Fruit fly (Drosophila melanogaster) whole organism, embryonic: ENCODE data around the gene Piezo.

Experiments used
- Abd-B ChIP-seq: fragments of 200-800 bp; sonication (Bioruptor generic); optimal IDR thresholded peaks from 2 replicates; lab custom pipeline; 2018; ENCODE audit warnings: missing biosample characterization, mild to moderate bottlenecking, missing genetic modification characterization, moderate library complexity
- Ada2b ChIP-seq: fragments of 200-800 bp; sonication (Bioruptor generic); IDR thresholded peaks from 2 replicates; pipeline ENCODE4 v1.3.6; 2022; ENCODE audit warnings: missing biosample characterization, missing genetic modification characterization
- Atf-2 ChIP-seq: fragments of 200-800 bp; sonication (Bioruptor generic); optimal IDR thresholded peaks from 2 replicates; lab custom pipeline; 2016; ENCODE audit warnings: missing biosample characterization, missing genetic modification characterization
- Blimp-1 ChIP-seq: fragments of 200-800 bp; sonication (Bioruptor generic); optimal IDR thresholded peaks from 3 replicates; lab custom pipeline; 2018; ENCODE audit warnings: missing biosample characterization, missing genetic modification characterization, mild to moderate bottlenecking, moderate library complexity, missing genetic modification reagents
- CG12219 ChIP-seq: fragments of 200-800 bp; sonication (Bioruptor generic); optimal IDR thresholded peaks from 3 replicates; lab custom pipeline; 2018; ENCODE audit warnings: missing biosample characterization, mild to moderate bottlenecking, missing genetic modification characterization
- CG12744 ChIP-seq: fragments of 200-800 bp; sonication (Bioruptor generic); optimal IDR thresholded peaks from 2 replicates; lab custom pipeline; 2016; ENCODE audit warnings: missing biosample characterization, missing genetic modification characterization
- CG14441 ChIP-seq: fragments of 200-800 bp; sonication (Bioruptor generic); IDR thresholded peaks from 2 replicates; pipeline ENCODE4 v1.3.6; 2022; ENCODE audit warnings: missing biosample characterization, missing genetic modification characterization
- CG1529 ChIP-seq: fragments of 200-800 bp; sonication (Bioruptor generic); optimal IDR thresholded peaks from 3 replicates; lab custom pipeline; 2018; ENCODE audit warnings: missing biosample characterization, missing genetic modification characterization
- CG1602 ChIP-seq: fragments of 200-800 bp; sonication (Bioruptor generic); optimal IDR thresholded peaks from 3 replicates; lab custom pipeline; 2016; ENCODE audit warnings: missing biosample characterization, missing genetic modification characterization
- CG16779 ChIP-seq: fragments of 200-800 bp; sonication (Bioruptor generic); IDR thresholded peaks from 2 replicates; pipeline ENCODE4 v1.3.6; 2022; ENCODE audit warnings: missing biosample characterization, missing genetic modification characterization
- CG17361 ChIP-seq: fragments of 200-800 bp; sonication (Bioruptor generic); IDR thresholded peaks from 3 replicates; pipeline ENCODE4 v1.3.6; 2022; ENCODE audit warnings: missing biosample characterization, missing genetic modification characterization
- CG17829 ChIP-seq: fragments of 200-800 bp; optimal IDR thresholded peaks from 2 replicates; lab custom pipeline; 2019; ENCODE audit warnings: missing biosample characterization, mild to moderate bottlenecking, missing genetic modification characterization, moderate library complexity
- CG32532 ChIP-seq: fragments of 200-800 bp; sonication (Bioruptor generic); IDR thresholded peaks from 2 replicates; pipeline ENCODE4 v1.3.6; 2022; ENCODE audit warnings: missing biosample characterization, missing genetic modification characterization
- CG32772 ChIP-seq: fragments of 200-800 bp; sonication (Bioruptor generic); IDR thresholded peaks from 2 replicates; pipeline ENCODE4 v1.3.6; 2022; ENCODE audit warnings: missing biosample characterization, missing genetic modification characterization
- CG6254 ChIP-seq: fragments of 200-800 bp; sonication (Bioruptor generic); optimal IDR thresholded peaks from 3 replicates; lab custom pipeline; 2017; ENCODE audit warnings: mild to moderate bottlenecking, missing biosample characterization, missing genetic modification reagents, missing genetic modification characterization
- CG7556 ChIP-seq: fragments of 200-800 bp; sonication (Bioruptor generic); optimal IDR thresholded peaks from 2 replicates; lab custom pipeline; 2017; ENCODE audit warnings: missing biosample characterization, mild to moderate bottlenecking, missing genetic modification characterization
- CG7963 ChIP-seq: fragments of 200-800 bp; sonication (Bioruptor generic); IDR thresholded peaks from 3 replicates; pipeline ENCODE4 v1.3.6; 2022; ENCODE audit warnings: missing biosample characterization, missing genetic modification characterization; ENCODE audit not compliant: partially characterized antibody
- CG8388 ChIP-seq: fragments of 200-800 bp; sonication (Bioruptor generic); optimal IDR thresholded peaks from 2 replicates; lab custom pipeline; 2019; ENCODE audit warnings: missing biosample characterization, mild to moderate bottlenecking, missing genetic modification characterization, moderate library complexity
- CG9609 ChIP-seq: fragments of 200-800 bp; sonication (Bioruptor generic); optimal IDR thresholded peaks from 3 replicates; lab custom pipeline; 2016; ENCODE audit warnings: missing biosample characterization, missing genetic modification characterization
- CG9932 ChIP-seq: fragments of 200-800 bp; sonication (Bioruptor generic); IDR thresholded peaks from 2 replicates; pipeline ENCODE4 v1.3.6; 2022; ENCODE audit warnings: missing biosample characterization, missing genetic modification characterization
- CoRest ChIP-seq: fragments of 200-800 bp; sonication (Bioruptor generic); optimal IDR thresholded peaks from 3 replicates; lab custom pipeline; 2018; ENCODE audit warnings: missing biosample characterization, mild to moderate bottlenecking, missing genetic modification characterization, moderate library complexity
- Drgx ChIP-seq: fragments of 200-800 bp; sonication (Bioruptor generic); IDR thresholded peaks from 2 replicates; pipeline ENCODE4 v1.3.6; 2022; ENCODE audit warnings: missing biosample characterization, missing genetic modification characterization
- E2f1 ChIP-seq: fragments of 200-800 bp; sonication (Bioruptor generic); IDR thresholded peaks from 2 replicates; pipeline ENCODE4 v1.3.6; 2022; ENCODE audit warnings: missing biosample characterization, missing genetic modification characterization
- Gug ChIP-seq: fragments of 200-800 bp; sonication (Bioruptor generic); IDR thresholded peaks from 4 replicates; pipeline ENCODE4 v1.3.6; 2022; ENCODE audit warnings: missing biosample characterization, missing genetic modification characterization
- H15 ChIP-seq: fragments of 200-800 bp; sonication (Bioruptor generic); IDR thresholded peaks from 3 replicates; pipeline ENCODE4 v1.3.6; 2022; ENCODE audit warnings: missing biosample characterization, missing genetic modification characterization
- Mrtf ChIP-seq: fragments of 200-800 bp; sonication (Bioruptor generic); IDR thresholded peaks from 3 replicates; pipeline ENCODE4 v1.3.6; 2022; ENCODE audit warnings: missing biosample characterization, missing genetic modification characterization
- Oli ChIP-seq: fragments of 200-800 bp; sonication (Bioruptor generic); optimal IDR thresholded peaks from 2 replicates; lab custom pipeline; 2018; ENCODE audit warnings: missing biosample characterization, mild to moderate bottlenecking, missing genetic modification characterization, moderate library complexity
- Pdp1 ChIP-seq, 2 experiments: fragments of 200-800 bp; sonication (Bioruptor generic); optimal IDR thresholded peaks; 3 replicates each; lab custom pipeline; 2016; ENCODE audit warnings: missing biosample characterization in 2 of 2, missing genetic modification characterization in 2 of 2, mild to moderate bottlenecking in 1 of 2, moderate library complexity in 1 of 2
- Sox102F ChIP-seq: fragments of 200-800 bp; sonication (Bioruptor generic); optimal IDR thresholded peaks from 2 replicates; lab custom pipeline; 2018; ENCODE audit warnings: missing biosample characterization, mild to moderate bottlenecking, missing genetic modification characterization, moderate library complexity
- Sry-β ChIP-seq: fragments of 200-800 bp; sonication (Bioruptor generic); optimal IDR thresholded peaks from 2 replicates; lab custom pipeline; 2018; ENCODE audit warnings: missing biosample characterization, mild to moderate bottlenecking, missing genetic modification characterization, moderate library complexity
- corto ChIP-seq: fragments of 200-800 bp; sonication (Bioruptor generic); optimal IDR thresholded peaks from 2 replicates; lab custom pipeline; 2016; ENCODE audit warnings: missing biosample characterization, mild to moderate bottlenecking, missing genetic modification characterization, moderate library complexity
- dysf ChIP-seq: fragments of 200-800 bp; sonication (Bioruptor generic); IDR thresholded peaks from 3 replicates; pipeline ENCODE4 v1.3.6; 2022; ENCODE audit warnings: missing biosample characterization, missing genetic modification characterization
- ems ChIP-seq: fragments of 200-800 bp; sonication (Bioruptor generic); optimal IDR thresholded peaks from 3 replicates; lab custom pipeline; 2016; ENCODE audit warnings: missing biosample characterization, missing genetic modification characterization
- ind ChIP-seq: fragments of 200-800 bp; sonication (Bioruptor generic); optimal IDR thresholded peaks from 3 replicates; lab custom pipeline; 2016; ENCODE audit warnings: missing biosample characterization, missing genetic modification characterization
- insv ChIP-seq, 2 experiments: fragments of 200-800 bp; sonication (Bioruptor generic); optimal IDR thresholded peaks; 3 replicates each; lab custom pipeline; 2016 to 2018; ENCODE audit warnings: missing biosample characterization in 2 of 2, missing genetic modification characterization in 2 of 2
- jing ChIP-seq: fragments of 200-800 bp; sonication (Bioruptor generic); optimal IDR thresholded peaks from 2 replicates; lab custom pipeline; 2018; ENCODE audit warnings: missing biosample characterization, mild to moderate bottlenecking, missing genetic modification characterization
- lmd ChIP-seq: fragments of 200-800 bp; sonication (Bioruptor generic); IDR thresholded peaks from 2 replicates; pipeline ENCODE4 v1.3.6; 2022; ENCODE audit warnings: missing biosample characterization, missing genetic modification characterization
- nerfin-1 ChIP-seq: fragments of 200-800 bp; sonication (Bioruptor generic); optimal IDR thresholded peaks from 3 replicates; lab custom pipeline; 2019; ENCODE audit warnings: missing biosample characterization, mild to moderate bottlenecking, missing genetic modification characterization, moderate library complexity
- nerfin-2 ChIP-seq: fragments of 200-800 bp; sonication (Bioruptor generic); IDR thresholded peaks from 2 replicates; pipeline ENCODE4 v1.3.6; 2022; ENCODE audit warnings: missing biosample characterization, missing genetic modification characterization; ENCODE audit not compliant: partially characterized antibody
- otp ChIP-seq: fragments of 200-800 bp; sonication (Bioruptor generic); IDR thresholded peaks from 3 replicates; pipeline ENCODE4, ENCODE4 v1.3.6; 2022; ENCODE audit warnings: missing biosample characterization, missing genetic modification characterization
- phol ChIP-seq: fragments of 200-800 bp; sonication (Bioruptor generic); optimal IDR thresholded peaks from 3 replicates; lab custom pipeline; 2018; ENCODE audit warnings: missing biosample characterization, mild to moderate bottlenecking, missing genetic modification characterization, moderate library complexity
- psq ChIP-seq: fragments of 200-800 bp; sonication (Bioruptor generic); optimal IDR thresholded peaks from 2 replicates; lab custom pipeline; 2017; ENCODE audit warnings: missing biosample characterization, missing genetic modification characterization
- row ChIP-seq: fragments of 200-800 bp; sonication (Bioruptor generic); IDR thresholded peaks from 3 replicates; pipeline ENCODE4 v1.3.6; 2022; ENCODE audit warnings: missing biosample characterization, missing genetic modification characterization
- seq ChIP-seq: fragments of 200-800 bp; sonication (Bioruptor generic); IDR thresholded peaks from 2 replicates; pipeline ENCODE4 v1.3.6; 2022; ENCODE audit warnings: missing biosample characterization, missing genetic modification characterization
- sisA ChIP-seq: fragments of 200-800 bp; sonication (Bioruptor generic); IDR thresholded peaks from 2 replicates; pipeline ENCODE4 v1.3.6; 2022; ENCODE audit warnings: missing biosample characterization, missing genetic modification characterization
- tgo ChIP-seq: fragments of 200-800 bp; sonication (Bioruptor generic); IDR thresholded peaks from 3 replicates; pipeline ENCODE4 v1.3.6; 2022; ENCODE audit warnings: missing biosample characterization, missing genetic modification characterization
- tna ChIP-seq: fragments of 200-800 bp; sonication (Bioruptor generic); IDR thresholded peaks from 2 replicates; pipeline ENCODE4 v1.3.6; 2022; ENCODE audit warnings: missing biosample characterization, missing genetic modification characterization; ENCODE audit not compliant: partially characterized antibody
- wdn ChIP-seq: fragments of 200-800 bp; sonication (Bioruptor generic); IDR thresholded peaks from 2 replicates; pipeline ENCODE4 v1.3.6; 2022; ENCODE audit warnings: missing biosample characterization, missing genetic modification characterization
- wek ChIP-seq: fragments of 200-800 bp; sonication (Bioruptor generic); optimal IDR thresholded peaks from 3 replicates; lab custom pipeline; 2018; ENCODE audit warnings: missing biosample characterization, mild to moderate bottlenecking, missing genetic modification characterization, moderate library complexity
- zen ChIP-seq: fragments of 200-800 bp; sonication (Bioruptor generic); optimal IDR thresholded peaks from 3 replicates; lab custom pipeline; 2018; ENCODE audit warnings: missing biosample characterization, mild to moderate bottlenecking, missing genetic modification characterization, moderate library complexity

The Piezo gene

dm6 chr2L:8229628-8230027 is 66.8 kb downstream of the Piezo start (continued):
- TF ChIP-seq zen (tag; lab: Kevin White, UChicago) (no peak), Sox102F (GFP tag; lab: Kevin White, UChicago) (peak; percentile 33), CG16779 (GFP tag; lab: Robert Waterston, UW) (no peak), otp (peak; percentile 48; the same call in 2 of the 3 replicates), CG6254 (GFP tag; lab: Kevin White, UChicago) (peak; percentile 3), CG17361 (GFP tag; lab: Robert Waterston, UW) (no peak), Sry-β (GFP tag; lab: Kevin White, UChicago) (no peak), Blimp-1 (GFP tag; lab: Kevin White, UChicago) (peak; percentile 9), CG12219 (GFP tag; lab: Kevin White, UChicago) (no peak), CG8388 (peak; percentile 7), CG7556 (GFP tag; lab: Kevin White, UChicago) (no peak), ind (GFP tag; lab: Kevin White, UChicago) (no peak), CG17829 (tag; lab: Kevin White, UChicago) (no peak), CG32532 (GFP tag; lab: Robert Waterston, UW) (peak; percentile 46; the same call in 1 of the 2 replicates), row (GFP tag; lab: Robert Waterston, UW) (peak; percentile 70), CG9932 (GFP tag; lab: Robert Waterston, UW) (peak; percentile 45; the same call in 1 of the 2 replicates), CG14441 (0 out of 2 replicates have a peak, but pooled peaks have one; percentile 10), nerfin-2 (GFP tag; lab: Robert Waterston, UW) (no peak), Oli (peak; percentile 31), E2f1 (GFP tag; lab: Robert Waterston, UW) (peak; percentile 65), jing (no peak), tgo (peak; percentile 34; the same call in 2 of the 3 replicates), dysf (peak; percentile 46; the same call in 1 of the 3 replicates), Atf-2 (GFP tag; lab: Kevin White, UChicago) (peak; percentile 19), seq (no peak), CG9609 (peak; percentile 6), Drgx (GFP tag; lab: Robert Waterston, UW) (peak; percentile 77), corto (GFP tag; lab: Kevin White, UChicago) (peak; percentile 40), CoRest (tag; lab: Kevin White, UChicago) (peak; percentile 17), H15 (GFP tag; lab: Robert Waterston, UW) (peak; percentile 37; the same call in 2 of the 3 replicates), CG7963 (GFP tag; lab: Robert Waterston, UW) (no peak), lmd (GFP tag; lab: Robert Waterston, UW) (peak; percentile 52; the same call in 1 of the 2 replicates), psq (GFP tag; lab: Kevin White, UChicago) (no peak), CG12744 (no peak), CG1529 (GFP tag; lab: Kevin White, UChicago) (no peak), phol (tag; lab: Kevin White, UChicago) (peak; percentile 18), wek (no peak), sisA (GFP tag; lab: Robert Waterston, UW) (peak; percentile 25; the same call in 1 of the 2 replicates), insv (GFP tag; optimal IDR thresholded peaks at IDR 0.05; lab: Kevin White, UChicago) (no peak), tna (GFP tag; lab: Robert Waterston, UW) (no peak), Pdp1 (GFP tag; optimal IDR thresholded peaks at IDR 0.05; lab: Kevin White, UChicago) (peak in 1 of 2 experiments; percentile 76), Abd-B (GFP tag; lab: Kevin White, UChicago) (peak; percentile 17), CG32772 (no peak), Ada2b (GFP tag; lab: Robert Waterston, UW) (peak; percentile 61; the same call in 1 of the 2 replicates), Gug (0 out of 4 replicates have a peak, but pooled peaks have one; percentile 24), CG1602 (GFP tag; lab: Kevin White, UChicago) (peak; percentile 31), nerfin-1 (tag; lab: Kevin White, UChicago) (no peak), Mrtf (GFP tag; lab: Robert Waterston, UW) (no peak), ems (GFP tag; lab: Kevin White, UChicago) (peak; percentile 18), wdn (GFP tag; lab: Robert Waterston, UW) (peak; percentile 36; the same call in 1 of the 2 replicates)
